Worm (Caenorhabditis elegans): ENCODE measurements around the gene spp-11.

spp-11 gene

ce11 chrII:6355396-6356346 is 51.5 kb downstream of the spp-11 start, which contains the start of gene C32D5.11:
Gene C32D5.11, minus strand, starts transcription at chrII:6355446.
- no peak for TF ChIP-seq gei-17 (GFP tag; optimal IDR thresholded peaks at IDR 0.05)
- TF ChIP-seq nhr-80 (tag; optimal IDR thresholded peaks at IDR 0.05) = peak; percentile 40
- TF ChIP-seq zfh-2 (GFP tag; conservative IDR thresholded peaks at IDR 0.05) = peak; percentile 41; the same call in 1 of the 2 replicates
- TF ChIP-seq K12H6.12 (tag; optimal IDR thresholded peaks at IDR 0.05) = peak; percentile 14
- no peak for TF ChIP-seq nfya-2 (GFP tag; IDR thresholded peaks at IDR 0.05)
- TF ChIP-seq ztf-18 (tag; optimal IDR thresholded peaks at IDR 0.05) = peak; percentile 92
- peak; percentile 65 for TF ChIP-seq dox-1 (GFP tag; IDR thresholded peaks at IDR 0.05)
- TF ChIP-seq sea-2 (GFP tag; IDR thresholded peaks at IDR 0.05) = no peak
- peak in 1 of 2 experiments; percentile 49 for TF ChIP-seq let-607 (tag; optimal IDR thresholded peaks at IDR 0.05)
- 0 out of 2 replicates have a peak, but pooled peaks have one; percentile 38 for TF ChIP-seq nfyb-1 (GFP tag; IDR thresholded peaks at IDR 0.05)
- TF ChIP-seq ceh-58 (GFP tag; IDR thresholded peaks at IDR 0.05) = no peak
- no peak for TF ChIP-seq unc-62 (GFP tag; optimal IDR thresholded peaks at IDR 0.05)
- 0 out of 2 replicates have a peak, but pooled peaks have one; percentile 37 for TF ChIP-seq B0336.3 (GFP tag; IDR thresholded peaks at IDR 0.05)
- 0 out of 2 replicates have a peak, but pooled peaks have one; percentile 31 for TF ChIP-seq D2030.7 (GFP tag; IDR thresholded peaks at IDR 0.05)
- peak; percentile 22 for TF ChIP-seq dpl-1 (GFP tag; optimal IDR thresholded peaks at IDR 0.05)
- TF ChIP-seq ceh-91 (GFP tag; IDR thresholded peaks at IDR 0.05) = 0 out of 2 replicates have a peak, but pooled peaks have one; percentile 13
- TF ChIP-seq pbrm-1 (GFP tag; IDR thresholded peaks at IDR 0.05) = peak; percentile 35; the same call in 1 of the 2 replicates
- no peak for TF ChIP-seq ztf-25 (GFP tag; IDR thresholded peaks at IDR 0.05)
- peak in 1 of 3 experiments; percentile 72 for TF ChIP-seq lin-35 (GFP tag; optimal IDR thresholded peaks at IDR 0.05)
- peak; percentile 22 for TF ChIP-seq efl-1 (GFP tag; optimal IDR thresholded peaks at IDR 0.05)
- no peak for TF ChIP-seq cebp-1 (GFP tag; IDR thresholded peaks at IDR 0.05)
- peak; percentile 65 for TF ChIP-seq cebp-1 (tag; optimal IDR thresholded peaks at IDR 0.05)
- TF ChIP-seq tlf-1 (GFP tag; optimal IDR thresholded peaks at IDR 0.05) = peak; percentile 7
- TF ChIP-seq egl-44 (GFP tag; IDR thresholded peaks at IDR 0.05) = no peak
- peak; percentile 69 for TF ChIP-seq hmg-1.2 (GFP tag; IDR thresholded peaks at IDR 0.05)
- peak; percentile 16 for TF ChIP-seq tbp1 (GFP tag; optimal IDR thresholded peaks at IDR 0.05)
- peak; percentile 83 for TF ChIP-seq attf-5 (GFP tag; optimal IDR thresholded peaks at IDR 0.05)
- TF ChIP-seq mcd-1 (GFP tag; IDR thresholded peaks at IDR 0.05) = peak; percentile 66
- peak; percentile 53 for TF ChIP-seq lsl-1 (GFP tag; optimal IDR thresholded peaks at IDR 0.05)
- TF ChIP-seq lin-54 (GFP tag; optimal IDR thresholded peaks at IDR 0.05) = peak; percentile 33
- peak; percentile 31 for TF ChIP-seq ceh-27 (GFP tag; optimal IDR thresholded peaks at IDR 0.05)
- TF ChIP-seq lin-40 (tag; optimal IDR thresholded peaks at IDR 0.05) = peak; percentile 55
- peak; percentile 70 for TF ChIP-seq F23B12.7 (tag; optimal IDR thresholded peaks at IDR 0.05; ENCODE audit: insufficient read depth)
- peak; percentile 42; the same call in 1 of the 2 replicates for TF ChIP-seq F33H1.4 (GFP tag; IDR thresholded peaks at IDR 0.05)

Measured in whole organism, young adult.